Fruit fly (Drosophila melanogaster): ENCODE measurements around the gene CG3598.

- TF ChIP-seq usp (GFP tag; optimal IDR thresholded peaks at IDR 0.05) (no peak), Rel (GFP tag; optimal IDR thresholded peaks at IDR 0.05) (no peak), Rel (tag; optimal IDR thresholded peaks at IDR 0.05) (no peak), lola (GFP tag; optimal IDR thresholded peaks at IDR 0.05) (no peak), br (GFP tag; optimal IDR thresholded peaks at IDR 0.05) (no peak), ey (GFP tag; optimal IDR thresholded peaks at IDR 0.05) (no peak), Sp1 (GFP tag; optimal IDR thresholded peaks at IDR 0.05) (no peak), Abd-B (GFP tag; optimal IDR thresholded peaks at IDR 0.05) (no peak)
These were observed 10.0 kb downstream of the CG3598 start, which contains the start of gene CG17959 for dm6 chrX:2946794-2947193.

All from whole organism, wandering third instar larva.